Worm (Caenorhabditis elegans): ENCODE results near the gene ceh-60.

ceh-60 gene

ce11 chrX:6530591-6530990, 645 bp upstream of the ceh-60 start (continued):
- TF ChIP-seq zfp-3 (GFP tag; conservative IDR thresholded peaks at IDR 0.05) (no peak), lim-7 (GFP tag; IDR thresholded peaks at IDR 0.05) (no peak), F37D6.2 (tag; optimal IDR thresholded peaks at IDR 0.05) (no peak), daf-16 (GFP tag; optimal IDR thresholded peaks at IDR 0.05) (peak in 1 of 2 experiments; percentile 53), daf-16 (tag; optimal IDR thresholded peaks at IDR 0.05) (peak; percentile 45), Y5F2A.4 (GFP tag; optimal IDR thresholded peaks at IDR 0.05) (no peak), egl-43 (GFP tag; IDR thresholded peaks at IDR 0.05) (no peak), lin-13 (GFP tag; optimal IDR thresholded peaks at IDR 0.05) (no peak), nhr-77 (tag; optimal IDR thresholded peaks at IDR 0.05) (peak; percentile 12), Y105C5A.15 (GFP tag; IDR thresholded peaks at IDR 0.05) (no peak), lin-1 (GFP tag; IDR thresholded peaks at IDR 0.05) (0 out of 2 replicates have a peak, but pooled peaks have one; percentile 45), nhr-48 (tag; optimal IDR thresholded peaks at IDR 0.05) (peak; percentile 49), pqm-1 (tag; optimal IDR thresholded peaks at IDR 0.05) (peak; percentile 70), spr-1 (tag; optimal IDR thresholded peaks at IDR 0.05) (no peak), dve-1 (tag; optimal IDR thresholded peaks at IDR 0.05; ENCODE audit: insufficient read depth) (peak; percentile 85), nhr-111 (GFP tag; optimal IDR thresholded peaks at IDR 0.05) (no peak), ceh-82 (tag; optimal IDR thresholded peaks at IDR 0.05) (no peak), nhr-28 (tag; optimal IDR thresholded peaks at IDR 0.05) (peak; percentile 38), snpc-1.2 (GFP tag; IDR thresholded peaks at IDR 0.05) (no peak), zfp-2 (tag; optimal IDR thresholded peaks at IDR 0.05) (no peak), tag-97 (GFP tag; IDR thresholded peaks at IDR 0.05) (no peak), T20F7.1 (GFP tag; optimal IDR thresholded peaks at IDR 0.05) (peak; percentile 39), arid-1 (GFP tag; conservative IDR thresholded peaks at IDR 0.05) (no peak), lsy-2 (tag; optimal IDR thresholded peaks at IDR 0.05) (no peak), ctbp-1 (GFP tag; IDR thresholded peaks at IDR 0.05) (no peak), php-3 (GFP tag; IDR thresholded peaks at IDR 0.05) (0 out of 2 replicates have a peak, but pooled peaks have one; percentile 58), Y75B8A.6 (GFP tag; IDR thresholded peaks at IDR 0.05) (no peak), ceh-32 (tag; optimal IDR thresholded peaks at IDR 0.05; ENCODE audit: poor library complexity) (no peak), lir-3 (tag; optimal IDR thresholded peaks at IDR 0.05) (no peak), spr-3 (GFP tag; optimal IDR thresholded peaks at IDR 0.05) (no peak), aha-1 (tag) (no peak), nhr-42 (GFP tag; IDR thresholded peaks at IDR 0.05) (no peak), vab-7 (GFP tag; IDR thresholded peaks at IDR 0.05) (no peak), R02D3.7 (tag; optimal IDR thresholded peaks at IDR 0.05) (no peak), nhr-237 (tag; optimal IDR thresholded peaks at IDR 0.05) (no peak), F26F4.8 (GFP tag; conservative IDR thresholded peaks at IDR 0.05) (no peak), mxl-3 (GFP tag; optimal IDR thresholded peaks at IDR 0.05) (no peak)

ce11 chrX:6522634-6523070, 7.3 kb downstream of the ceh-60 start:
- no peak for TF ChIP-seq nhr-76 (tag; optimal IDR thresholded peaks at IDR 0.05)
- TF ChIP-seq mdt-29 (GFP tag; IDR thresholded peaks at IDR 0.05) = peak; percentile 60; the same call in 1 of the 2 replicates
- TF ChIP-seq zip-2 (tag; optimal IDR thresholded peaks at IDR 0.05) = no peak
- TF ChIP-seq gei-8 (GFP tag; optimal IDR thresholded peaks at IDR 0.05) = peak; percentile 54
- no peak for TF ChIP-seq skn-1 (tag; optimal IDR thresholded peaks at IDR 0.05)
- TF ChIP-seq nhr-48 (tag; optimal IDR thresholded peaks at IDR 0.05) = peak; percentile 47
- TF ChIP-seq duxl-1 (tag; optimal IDR thresholded peaks at IDR 0.05; ENCODE audit: poor library complexity) = no peak
- no peak for TF ChIP-seq lsy-2 (tag; optimal IDR thresholded peaks at IDR 0.05)
- TF ChIP-seq mdl-1 (tag; optimal IDR thresholded peaks at IDR 0.05) = no peak
- TF ChIP-seq madf-9 (GFP tag; conservative IDR thresholded peaks at IDR 0.05) = no peak
- TF ChIP-seq attf-4 (tag; optimal IDR thresholded peaks at IDR 0.05) = no peak
- TF ChIP-seq dpl-1 (GFP tag; optimal IDR thresholded peaks at IDR 0.05) = no peak
- no peak for TF ChIP-seq zfp-2 (tag; optimal IDR thresholded peaks at IDR 0.05)
- TF ChIP-seq ZK546.5 (tag; optimal IDR thresholded peaks at IDR 0.05) = no peak
- TF ChIP-seq dmd-9 (GFP tag; IDR thresholded peaks at IDR 0.05) = no peak
- no peak for TF ChIP-seq spr-3 (GFP tag; optimal IDR thresholded peaks at IDR 0.05)
- peak; percentile 86 for TF ChIP-seq tra-1 (GFP tag; IDR thresholded peaks at IDR 0.05)
- no peak for TF ChIP-seq spr-1 (tag; optimal IDR thresholded peaks at IDR 0.05)
- TF ChIP-seq ztf-7 (tag; optimal IDR thresholded peaks at IDR 0.05) = no peak
- 0 out of 2 replicates have a peak, but pooled peaks have one; percentile 50 for TF ChIP-seq daf-8 (GFP tag; IDR thresholded peaks at IDR 0.05)
- TF ChIP-seq ceh-44 (GFP tag; IDR thresholded peaks at IDR 0.05) = no peak
- no peak for TF ChIP-seq ctbp-1 (GFP tag; IDR thresholded peaks at IDR 0.05)
